Fruit fly (Drosophila melanogaster) whole organism, embryonic: Measurements from ENCODE around the gene CG34301.

Source experiments
- Asciz ChIP-seq: fragments of 200-800 bp; sonication (Bioruptor generic); optimal IDR thresholded peaks from 2 replicates; lab custom pipeline; 2017; ENCODE audit warnings: missing biosample characterization, mild to moderate bottlenecking, missing genetic modification characterization, missing genetic modification reagents
- B-H1 ChIP-seq: fragments of 200-800 bp; sonication (Bioruptor generic); IDR thresholded peaks from 3 replicates; pipeline ENCODE4 v1.3.6; 2022; ENCODE audit warnings: missing biosample characterization, missing genetic modification characterization
- Bdp1 ChIP-seq: fragments of 200-800 bp; sonication (Bioruptor generic); optimal IDR thresholded peaks from 3 replicates; lab custom pipeline; 2016; ENCODE audit warnings: missing biosample characterization, missing genetic modification characterization
- CG10565 ChIP-seq: fragments of 200-800 bp; sonication (Bioruptor generic); optimal IDR thresholded peaks from 3 replicates; lab custom pipeline; 2016; ENCODE audit warnings: missing biosample characterization, mild to moderate bottlenecking, missing genetic modification characterization
- CG13424 ChIP-seq: fragments of 200-800 bp; sonication (Bioruptor generic); optimal IDR thresholded peaks from 2 replicates; lab custom pipeline; 2019; ENCODE audit warnings: missing biosample characterization, mild to moderate bottlenecking, missing genetic modification characterization, moderate library complexity
- CG14667 ChIP-seq: fragments of 200-800 bp; sonication (Bioruptor generic); IDR thresholded peaks from 2 replicates; pipeline ENCODE4 v1.3.6; 2022; ENCODE audit warnings: missing biosample characterization, missing genetic modification characterization
- CG16779 ChIP-seq: fragments of 200-800 bp; sonication (Bioruptor generic); IDR thresholded peaks from 2 replicates; pipeline ENCODE4 v1.3.6; 2022; ENCODE audit warnings: missing biosample characterization, missing genetic modification characterization
- CG1792 ChIP-seq: fragments of 200-800 bp; sonication (Bioruptor generic); optimal IDR thresholded peaks from 2 replicates; lab custom pipeline; 2016; ENCODE audit warnings: missing biosample characterization, missing genetic modification characterization
- CG18599 ChIP-seq: fragments of 200-800 bp; sonication (Bioruptor generic); optimal IDR thresholded peaks from 3 replicates; lab custom pipeline; 2017; ENCODE audit warnings: missing biosample characterization, missing genetic modification characterization, mild to moderate bottlenecking, moderate library complexity, missing genetic modification reagents
- CG18764 ChIP-seq: fragments of 200-800 bp; sonication (Bioruptor generic); optimal IDR thresholded peaks from 3 replicates; lab custom pipeline; 2016; ENCODE audit warnings: missing biosample characterization, missing genetic modification characterization
- CG2199 ChIP-seq: fragments of 200-800 bp; sonication (Bioruptor generic); IDR thresholded peaks from 3 replicates; pipeline ENCODE4 v1.3.6; 2022; ENCODE audit warnings: missing biosample characterization, missing genetic modification characterization
- CG3163 ChIP-seq: fragments of 200-800 bp; sonication (Bioruptor generic); optimal IDR thresholded peaks from 3 replicates; lab custom pipeline; 2016; ENCODE audit warnings: missing biosample characterization, missing genetic modification characterization
- CG4282 ChIP-seq: fragments of 200-800 bp; sonication (Bioruptor generic); optimal IDR thresholded peaks from 2 replicates; lab custom pipeline; 2016; ENCODE audit warnings: missing biosample characterization, missing genetic modification characterization
- CG6683 ChIP-seq: fragments of 200-800 bp; sonication (Bioruptor generic); optimal IDR thresholded peaks from 2 replicates; lab custom pipeline; 2017; ENCODE audit warnings: missing biosample characterization, mild to moderate bottlenecking, missing genetic modification characterization, missing genetic modification reagents
- CG7271 ChIP-seq: fragments of 200-800 bp; sonication (Bioruptor generic); optimal IDR thresholded peaks from 2 replicates; lab custom pipeline; 2018; ENCODE audit warnings: missing biosample characterization, mild to moderate bottlenecking, missing genetic modification characterization, moderate library complexity
- CG8388 ChIP-seq: fragments of 200-800 bp; sonication (Bioruptor generic); optimal IDR thresholded peaks from 2 replicates; lab custom pipeline; 2019; ENCODE audit warnings: missing biosample characterization, mild to moderate bottlenecking, missing genetic modification characterization, moderate library complexity
- CkIIα-i1 ChIP-seq: fragments of 200-800 bp; sonication (Bioruptor generic); IDR thresholded peaks from 2 replicates; pipeline ENCODE4 v1.3.6; 2022; ENCODE audit warnings: missing biosample characterization, missing genetic modification characterization
- D ChIP-seq, 2 experiments: fragments of 200-800 bp in 1 of 2; fragments of >200 bp in 1 of 2; sonication (Bioruptor generic) in 1 of 2; optimal IDR thresholded peaks; 2 replicates in 1 of 2; 3 replicates in 1 of 2; lab custom pipeline; 2017; ENCODE audit warnings: mild to moderate bottlenecking in 1 of 2, missing biosample characterization in 1 of 2, missing genetic modification characterization in 1 of 2, missing genetic modification reagents in 1 of 2
- Drgx ChIP-seq: fragments of 200-800 bp; sonication (Bioruptor generic); IDR thresholded peaks from 2 replicates; pipeline ENCODE4 v1.3.6; 2022; ENCODE audit warnings: missing biosample characterization, missing genetic modification characterization
- HLH4C ChIP-seq: fragments of 200-800 bp; sonication (Bioruptor generic); IDR thresholded peaks from 3 replicates; pipeline ENCODE4 v1.3.6; 2022; ENCODE audit warnings: missing biosample characterization, missing genetic modification characterization; ENCODE audit not compliant: partially characterized antibody
- Hsf ChIP-seq: fragments of 200-800 bp; sonication (Bioruptor generic); optimal IDR thresholded peaks from 3 replicates; lab custom pipeline; 2016; ENCODE audit warnings: missing biosample characterization, missing genetic modification characterization
- MBD-R2 ChIP-seq: fragments of 200-800 bp; sonication (Bioruptor generic); IDR thresholded peaks from 2 replicates; pipeline ENCODE4 v1.3.6; 2022; ENCODE audit warnings: missing biosample characterization, missing genetic modification characterization
- MESR4 ChIP-seq: fragments of 200-800 bp; sonication (Bioruptor generic); optimal IDR thresholded peaks from 2 replicates; lab custom pipeline; 2018; ENCODE audit warnings: missing biosample characterization, mild to moderate bottlenecking, missing genetic modification characterization, moderate library complexity
- Oaz ChIP-seq: fragments of 200-800 bp; sonication (Bioruptor generic); IDR thresholded peaks from 2 replicates; pipeline ENCODE4 v1.3.6; 2022; ENCODE audit warnings: missing biosample characterization, missing genetic modification characterization
- Optix ChIP-seq: fragments of 200-800 bp; sonication (Bioruptor generic); IDR thresholded peaks from 3 replicates; pipeline ENCODE4 v1.3.6; 2022; ENCODE audit warnings: missing biosample characterization, missing genetic modification characterization
- Stat92E ChIP-seq, 3 experiments: fragments of >200 bp in 2 of 3; fragments of 200-800 bp in 1 of 3; sonication (Bioruptor generic) in 1 of 3; optimal IDR thresholded peaks; 2 replicates each; lab custom pipeline; 2017 to 2019; ENCODE audit warnings: missing biosample characterization in 3 of 3, missing genetic modification characterization in 3 of 3, mild to moderate bottlenecking in 1 of 3, moderate library complexity in 1 of 3
- bab2 ChIP-seq: fragments of 200-800 bp; sonication (Bioruptor generic); optimal IDR thresholded peaks from 2 replicates; lab custom pipeline; 2016; ENCODE audit warnings: missing biosample characterization, missing genetic modification characterization
- cato ChIP-seq: fragments of 200-800 bp; sonication (Bioruptor generic); optimal IDR thresholded peaks from 2 replicates; lab custom pipeline; 2016; ENCODE audit warnings: missing biosample characterization, missing genetic modification characterization, borderline replicate concordance
- danr ChIP-seq: fragments of 200-800 bp; sonication (Bioruptor generic); IDR thresholded peaks from 2 replicates; pipeline ENCODE4 v1.3.6; 2022; ENCODE audit warnings: missing biosample characterization, missing genetic modification characterization
- ewg ChIP-seq: fragments of 200-800 bp; sonication (Bioruptor generic); optimal IDR thresholded peaks from 3 replicates; lab custom pipeline; 2017; ENCODE audit warnings: mild to moderate bottlenecking, missing biosample characterization, missing genetic modification reagents, missing genetic modification characterization
- fd102C ChIP-seq: fragments of 200-800 bp; sonication (Bioruptor generic); optimal IDR thresholded peaks from 2 replicates; lab custom pipeline; 2018; ENCODE audit warnings: missing biosample characterization, mild to moderate bottlenecking, missing genetic modification characterization, moderate library complexity
- h ChIP-seq: fragments of >200 bp; optimal IDR thresholded peaks from 2 replicates; lab custom pipeline; 2017
- her ChIP-seq: fragments of 200-800 bp; sonication (Bioruptor generic); optimal IDR thresholded peaks from 2 replicates; lab custom pipeline; 2016; ENCODE audit warnings: missing biosample characterization, missing genetic modification characterization
- hth ChIP-seq: fragments of >200 bp; optimal IDR thresholded peaks from 2 replicates; lab custom pipeline; 2017; ENCODE audit warnings: inconsistent platforms
- ken ChIP-seq: fragments of 200-800 bp; sonication (Bioruptor generic); IDR thresholded peaks from 3 replicates; pipeline ENCODE4 v1.3.6; 2022; ENCODE audit warnings: missing biosample characterization, missing genetic modification characterization
- kni ChIP-seq: fragments of 200-800 bp; sonication (Bioruptor generic); optimal IDR thresholded peaks from 3 replicates; lab custom pipeline; 2017; ENCODE audit warnings: mild to moderate bottlenecking, missing biosample characterization, missing genetic modification reagents, missing genetic modification characterization
- lilli ChIP-seq: fragments of 200-800 bp; sonication (Bioruptor generic); optimal IDR thresholded peaks from 3 replicates; lab custom pipeline; 2016; ENCODE audit warnings: missing biosample characterization, missing genetic modification characterization
- mirr ChIP-seq: fragments of 200-800 bp; sonication (Bioruptor generic); optimal IDR thresholded peaks from 3 replicates; lab custom pipeline; 2018; ENCODE audit warnings: missing biosample characterization, mild to moderate bottlenecking, missing genetic modification characterization
- nmo ChIP-seq: fragments of 200-800 bp; sonication (Bioruptor generic); optimal IDR thresholded peaks from 2 replicates; lab custom pipeline; 2018; ENCODE audit warnings: missing biosample characterization, mild to moderate bottlenecking, missing genetic modification characterization, moderate library complexity
- pfk ChIP-seq: fragments of 200-800 bp; sonication (Bioruptor generic); optimal IDR thresholded peaks from 2 replicates; lab custom pipeline; 2018; ENCODE audit warnings: missing biosample characterization, mild to moderate bottlenecking, missing genetic modification characterization, moderate library complexity
- pum ChIP-seq: fragments of 200-800 bp; sonication (Bioruptor generic); optimal IDR thresholded peaks from 2 replicates; lab custom pipeline; 2016; ENCODE audit warnings: missing biosample characterization, missing genetic modification characterization
- repo ChIP-seq: fragments of 200-800 bp; sonication (Bioruptor generic); optimal IDR thresholded peaks from 2 replicates; lab custom pipeline; 2016; ENCODE audit warnings: missing biosample characterization, missing genetic modification characterization
- so ChIP-seq: fragments of 200-800 bp; sonication (Bioruptor generic); IDR thresholded peaks from 3 replicates; pipeline ENCODE4 v1.3.6; 2022; ENCODE audit warnings: missing biosample characterization, missing genetic modification characterization
- sob ChIP-seq: fragments of 200-800 bp; sonication (Bioruptor generic); IDR thresholded peaks from 2 replicates; pipeline ENCODE4 v1.3.6; 2022; ENCODE audit warnings: missing biosample characterization, missing genetic modification characterization
- stwl ChIP-seq: fragments of 200-800 bp; sonication (Bioruptor generic); optimal IDR thresholded peaks from 3 replicates; lab custom pipeline; 2018; ENCODE audit warnings: missing biosample characterization, mild to moderate bottlenecking, missing genetic modification characterization, moderate library complexity
- twi ChIP-seq: fragments of 200-800 bp; optimal IDR thresholded peaks from 2 replicates; lab custom pipeline; 2019; ENCODE audit warnings: missing biosample characterization, mild to moderate bottlenecking, missing genetic modification characterization, moderate library complexity
- unpg ChIP-seq: fragments of 200-800 bp; sonication (Bioruptor generic); optimal IDR thresholded peaks from 3 replicates; lab custom pipeline; 2018; ENCODE audit warnings: missing biosample characterization, mild to moderate bottlenecking, missing genetic modification characterization, moderate library complexity
- usp ChIP-seq: fragments of >200 bp; optimal IDR thresholded peaks from 2 replicates; lab custom pipeline; 2017; ENCODE audit warnings: missing biosample characterization, missing genetic modification characterization
- vfl ChIP-seq: fragments of 200-800 bp; sonication (Bioruptor generic); optimal IDR thresholded peaks from 2 replicates; lab custom pipeline; 2016; ENCODE audit warnings: missing biosample characterization, missing genetic modification characterization
- yki ChIP-seq: fragments of >200 bp; optimal IDR thresholded peaks from 3 replicates; lab custom pipeline; 2018

The CG34301 gene

dm6 chr3R:8744198-8744597 is 29.0 kb upstream of the CG34301 start (continued):
- TF ChIP-seq Bdp1 (no peak), unpg (peak; percentile 65), danr (GFP tag; lab: Robert Waterston, UW) (peak; percentile 8; the same call in 1 of the 2 replicates), kni (GFP tag; lab: Kevin White, UChicago) (peak; percentile 7), CG18599 (GFP tag; lab: Kevin White, UChicago) (peak; percentile 49)
- TF ChIP-seq, all 482 proteins: peak for 174

dm6 chr3R:8746354-8746753 is 26.9 kb upstream of the CG34301 start:
- no peak for TF ChIP-seq Optix (GFP tag; lab: Robert Waterston, UW)
- no peak for TF ChIP-seq CG10565
- no peak for TF ChIP-seq cato (GFP tag; lab: Kevin White, UChicago)
- no peak for TF ChIP-seq pfk (GFP tag; lab: Kevin White, UChicago)
- peak; percentile 15; the same call in 1 of the 2 replicates for TF ChIP-seq MBD-R2 (GFP tag; lab: Robert Waterston, UW)
- peak; percentile 58 for TF ChIP-seq lilli
- TF ChIP-seq stwl (tag; lab: Kevin White, UChicago), result peak; percentile 15
- TF ChIP-seq Oaz (GFP tag; lab: Robert Waterston, UW), result no peak
- TF ChIP-seq fd102C (GFP tag; lab: Kevin White, UChicago), result peak; percentile 25
- no peak for TF ChIP-seq mirr (GFP tag; lab: Kevin White, UChicago)
- TF ChIP-seq twi (tag; lab: Kevin White, UChicago), result no peak
- peak; percentile 81 for TF ChIP-seq Drgx
- no peak for TF ChIP-seq hth (lab: Kevin White, UChicago)
- TF ChIP-seq Stat92E (GFP tag; optimal IDR thresholded peaks at IDR 0.05; lab: Kevin White, UChicago), result no peak
- TF ChIP-seq MESR4, result no peak
- peak; percentile 22 for TF ChIP-seq bab2 (GFP tag; lab: Kevin White, UChicago)
- TF ChIP-seq CG8388 (GFP tag; lab: Kevin White, UChicago), result peak; percentile 80
- TF ChIP-seq ken (GFP tag; lab: Robert Waterston, UW), result no peak
- no peak for TF ChIP-seq CkIIα-i1 (GFP tag; lab: Robert Waterston, UW)
- peak; percentile 31; the same call in 2 of the 3 replicates for TF ChIP-seq B-H1 (GFP tag; lab: Robert Waterston, UW)
- TF ChIP-seq HLH4C (GFP tag; lab: Robert Waterston, UW), result no peak
- peak; percentile 70 for TF ChIP-seq nmo
- TF ChIP-seq CG18764 (GFP tag; lab: Kevin White, UChicago), result peak; percentile 28
- TF ChIP-seq so (GFP tag; lab: Robert Waterston, UW), result peak; percentile 65; the same call in 2 of the 3 replicates
- TF ChIP-seq ewg (GFP tag; lab: Kevin White, UChicago), result peak; percentile 33
- TF ChIP-seq pum (GFP tag; lab: Kevin White, UChicago), result no peak
- no peak for TF ChIP-seq CG14667 (GFP tag; lab: Robert Waterston, UW)
- TF ChIP-seq CG16779 (GFP tag; lab: Robert Waterston, UW), result no peak
- no peak for TF ChIP-seq vfl (GFP tag; lab: Kevin White, UChicago)
- no peak for TF ChIP-seq CG6683 (GFP tag; lab: Kevin White, UChicago)
- no peak for TF ChIP-seq CG1792 (GFP tag; lab: Kevin White, UChicago)
- TF ChIP-seq usp, result no peak
- TF ChIP-seq sob (GFP tag; lab: Robert Waterston, UW), result peak; percentile 55; the same call in 1 of the 2 replicates
- TF ChIP-seq h (lab: Kevin White, UChicago), result no peak
- no peak for TF ChIP-seq D (optimal IDR thresholded peaks at IDR 0.05; lab: Kevin White, UChicago)
- peak; percentile 38 for TF ChIP-seq D (GFP tag; optimal IDR thresholded peaks at IDR 0.05; lab: Kevin White, UChicago)
- TF ChIP-seq her (GFP tag; lab: Kevin White, UChicago), result no peak
- TF ChIP-seq CG7271 (tag; lab: Kevin White, UChicago), result peak; percentile 88
- no peak for TF ChIP-seq kni (GFP tag; lab: Kevin White, UChicago)
- TF ChIP-seq CG2199 (GFP tag; lab: Robert Waterston, UW), result no peak
- no peak for TF ChIP-seq yki (lab: Kevin White, UChicago)
- TF ChIP-seq CG4282 (GFP tag; lab: Kevin White, UChicago), result no peak
- peak; percentile 58 for TF ChIP-seq Asciz (GFP tag; lab: Kevin White, UChicago)
- TF ChIP-seq repo, result no peak
- peak; percentile 29 for TF ChIP-seq Hsf
- TF ChIP-seq CG13424 (tag; lab: Kevin White, UChicago), result peak; percentile 59
- TF ChIP-seq CG3163, result no peak
